Worm (Caenorhabditis elegans) whole organism, midembryonic: ENCODE measurements around the gene ZK512.1.

Experiments
- T22C8.4 ChIP-seq: fragments of 200-800 bp; sonication (Bioruptor generic); IDR thresholded peaks from 2 replicates; pipeline ENCODE4 v1.3.6; 2022; ENCODE audit warnings: missing genetic modification characterization, missing compliant biosample characterization
- cog-1 ChIP-seq: sonication (generic microtip); optimal IDR thresholded peaks from 2 replicates; lab custom pipeline; 2016; ENCODE audit warnings: missing genetic modification characterization, missing compliant biosample characterization
- flt-1 ChIP-seq: fragments of 200-800 bp; sonication (Bioruptor generic); IDR thresholded peaks from 2 replicates; pipeline ENCODE4 v1.3.6; 2022; ENCODE audit warnings: missing genetic modification characterization, missing compliant biosample characterization
- klf-2 ChIP-seq: fragments of 200-800 bp; sonication (Bioruptor generic); conservative IDR thresholded peaks from 2 replicates; pipeline ENCODE4 v1.3.6; 2022; ENCODE audit warnings: missing genetic modification reagents, missing genetic modification characterization, missing compliant biosample characterization
- med-1 ChIP-seq: sonication (generic microtip); optimal IDR thresholded peaks from 2 replicates; lab custom pipeline; 2017; ENCODE audit warnings: missing genetic modification characterization, mild to moderate bottlenecking, missing compliant biosample characterization, antibody characterized with exemption, missing genetic modification reagents; ENCODE audit not compliant: insufficient read depth
- ref-1 ChIP-seq: fragments of 200-800 bp; sonication (Bioruptor generic); conservative IDR thresholded peaks from 2 replicates; pipeline ENCODE4 v1.3.6; 2022; ENCODE audit warnings: missing genetic modification reagents, missing genetic modification characterization, missing compliant biosample characterization
- tab-1 ChIP-seq: fragments of 200-800 bp; sonication (Bioruptor generic); IDR thresholded peaks from 2 replicates; pipeline ENCODE4 v1.3.6; 2022; ENCODE audit warnings: missing genetic modification characterization, missing compliant biosample characterization
- ztf-23 ChIP-seq: fragments of 200-800 bp; sonication (Bioruptor generic); IDR thresholded peaks from 2 replicates; pipeline ENCODE4 v1.3.6; 2022; ENCODE audit warnings: missing genetic modification reagents, missing genetic modification characterization, missing compliant biosample characterization
- ztf-29 ChIP-seq: fragments of 200-800 bp; sonication (Bioruptor generic); IDR thresholded peaks from 2 replicates; pipeline ENCODE4 v1.3.6; 2022; ENCODE audit warnings: missing genetic modification reagents, missing genetic modification characterization, missing compliant biosample characterization

ZK512.1 gene

ce11 chrIII:9110270-9110669 is 4.5 kb upstream of the ZK512.1 start:
- no peak for TF ChIP-seq flt-1
- TF ChIP-seq T22C8.4 (GFP tag; lab: Robert Waterston, UW) = no peak
- TF ChIP-seq ztf-29 = no peak
- TF ChIP-seq ref-1 = no peak
- no peak for TF ChIP-seq med-1 (GFP tag; lab: Kevin White, UChicago)
- no peak for TF ChIP-seq cog-1 (tag; lab: Kevin White, UChicago)
- no peak for TF ChIP-seq ztf-23
- TF ChIP-seq klf-2 = no peak
- TF ChIP-seq tab-1 (GFP tag; lab: Robert Waterston, UW) = no peak

ce11 chrIII:9110914-9111313 is 3.8 kb upstream of the ZK512.1 start:
- TF ChIP-seq ztf-29 (peak; percentile 28; the same call in 1 of the 2 replicates), T22C8.4 (GFP tag; lab: Robert Waterston, UW) (0 out of 2 replicates have a peak, but pooled peaks have one; percentile 34), klf-2 (0 out of 2 replicates have a peak, but pooled peaks have one; percentile 43), flt-1 (peak; percentile 87), ztf-23 (0 out of 2 replicates have a peak, but pooled peaks have one; percentile 49)

ce11 chrIII:9112479-9112878 is 2.3 kb upstream of the ZK512.1 start:
- TF ChIP-seq tab-1 (GFP tag; lab: Robert Waterston, UW) (peak; percentile 55; the same call in 1 of the 2 replicates), klf-2 (no peak)

ce11 chrIII:9114076-9114475 is 673 bp upstream of the ZK512.1 start:
- peak; percentile 44; the same call in 1 of the 2 replicates for TF ChIP-seq flt-1
- TF ChIP-seq klf-2 = no peak

ce11 chrIII:9115745-9116144 is 996 bp downstream of the ZK512.1 start:
- TF ChIP-seq ztf-23 (no peak), ref-1 (no peak), cog-1 (tag; lab: Kevin White, UChicago) (no peak), ztf-29 (no peak), klf-2 (no peak), T22C8.4 (GFP tag; lab: Robert Waterston, UW) (no peak), med-1 (GFP tag; lab: Kevin White, UChicago) (no peak), flt-1 (no peak), tab-1 (GFP tag; lab: Robert Waterston, UW) (no peak)

- TF ChIP-seq flt-1 (no peak), cog-1 (tag; lab: Kevin White, UChicago) (no peak)
These were observed 3.6 kb downstream of the ZK512.1 start, which contains the start of gene grl-11 for ce11 chrIII:9118314-9118850. TSS of gene grl-11 (minus strand) at chrIII:9118364.

- TF ChIP-seq ref-1 (no peak), ztf-29 (no peak), ztf-23 (no peak), cog-1 (tag; lab: Kevin White, UChicago) (no peak), klf-2 (no peak), T22C8.4 (GFP tag; lab: Robert Waterston, UW) (no peak), flt-1 (no peak), med-1 (GFP tag; lab: Kevin White, UChicago) (no peak), tab-1 (GFP tag; lab: Robert Waterston, UW) (no peak)
These were observed 4.3 kb downstream of the ZK512.1 start, which contains the start of gene ced-11 for ce11 chrIII:9118921-9119606. TSS of gene ced-11 (plus strand) at chrIII:9119556.

- TF ChIP-seq klf-2 = no peak
- TF ChIP-seq ztf-29 = no peak
- no peak for TF ChIP-seq cog-1 (tag; lab: Kevin White, UChicago)
- TF ChIP-seq med-1 (GFP tag; lab: Kevin White, UChicago) = no peak
- no peak for TF ChIP-seq flt-1
- no peak for TF ChIP-seq tab-1 (GFP tag; lab: Robert Waterston, UW)
- no peak for TF ChIP-seq T22C8.4 (GFP tag; lab: Robert Waterston, UW)
- TF ChIP-seq ref-1 = no peak
- TF ChIP-seq ztf-23 = no peak
These were observed 11.1 kb downstream of the ZK512.1 start, which contains the start of gene sec-16A.1 for ce11 chrIII:9125789-9126304. TSS of gene sec-16A.1 (plus strand) at chrIII:9125839.

ce11 chrIII:9130588-9130987 is 15.8 kb downstream of the ZK512.1 start, which contains the start of gene ZK512.10:
TSS of gene ZK512.10 (plus strand) at chrIII:9130888.
- TF ChIP-seq flt-1 (no peak), med-1 (GFP tag; lab: Kevin White, UChicago) (no peak), cog-1 (tag; lab: Kevin White, UChicago) (no peak), ref-1 (no peak), T22C8.4 (GFP tag; lab: Robert Waterston, UW) (no peak), ztf-23 (no peak), klf-2 (no peak), tab-1 (GFP tag; lab: Robert Waterston, UW) (no peak)

- TF ChIP-seq tab-1 (GFP tag; lab: Robert Waterston, UW) (no peak), flt-1 (no peak), T22C8.4 (GFP tag; lab: Robert Waterston, UW) (no peak), cog-1 (tag; lab: Kevin White, UChicago) (no peak), ref-1 (no peak), ztf-23 (no peak), med-1 (GFP tag; lab: Kevin White, UChicago) (no peak), ztf-29 (no peak), klf-2 (no peak)
These were observed 21.8 kb downstream of the ZK512.1 start, which contains the start of gene eat-4 for ce11 chrIII:9136587-9136986. TSS of gene eat-4 (plus strand) at chrIII:9136887.
